Worm (Caenorhabditis elegans): ENCODE measurements around the gene F38H12.5.

ce11 chrV:4104298-4104697 is 21.4 kb upstream of the F38H12.5 start, which contains the start of gene srj-39:
- no peak for TF ChIP-seq lin-39 (tag; optimal IDR thresholded peaks at IDR 0.05)
- no peak for TF ChIP-seq ctbp-1 (GFP tag; IDR thresholded peaks at IDR 0.05)
- no peak for TF ChIP-seq F10B5.3 (tag; optimal IDR thresholded peaks at IDR 0.05)
- TF ChIP-seq Y5F2A.4 (GFP tag; optimal IDR thresholded peaks at IDR 0.05), result no peak
